Fruit fly (Drosophila melanogaster) whole organism, prepupa: Measurements from ENCODE around the gene vnc.

Experiments used
- Blimp-1 ChIP-seq: fragments of 200-800 bp; sonication (Bioruptor generic); optimal IDR thresholded peaks from 3 replicates; lab custom pipeline; 2017; ENCODE audit warnings: missing biosample characterization, missing genetic modification characterization, mild to moderate bottlenecking, moderate library complexity, missing genetic modification reagents
- CG11762 ChIP-seq: fragments of 200-800 bp; sonication (Bioruptor generic); optimal IDR thresholded peaks from 3 replicates; lab custom pipeline; 2016; ENCODE audit warnings: missing biosample characterization, missing genetic modification characterization; ENCODE audit not compliant: insufficient read depth
- CG11902 ChIP-seq: fragments of 200-800 bp; sonication (Bioruptor generic); optimal IDR thresholded peaks from 3 replicates; lab custom pipeline; 2016; ENCODE audit warnings: missing biosample characterization, missing genetic modification characterization
- CG15336 ChIP-seq: fragments of 200-800 bp; sonication (Bioruptor generic); IDR thresholded peaks from 2 replicates; pipeline ENCODE4 v1.3.6; 2022; ENCODE audit warnings: missing biosample characterization, missing genetic modification characterization
- CG6808 ChIP-seq: fragments of 200-800 bp; sonication (Bioruptor generic); optimal IDR thresholded peaks from 3 replicates; lab custom pipeline; 2017; ENCODE audit warnings: missing biosample characterization, missing genetic modification characterization, mild to moderate bottlenecking, moderate library complexity, missing genetic modification reagents
- Eip75B ChIP-seq: fragments of 200-800 bp; sonication (Bioruptor generic); optimal IDR thresholded peaks from 3 replicates; lab custom pipeline; 2016; ENCODE audit warnings: missing biosample characterization, missing genetic modification characterization
- Gug ChIP-seq: fragments of 200-800 bp; sonication (Bioruptor generic); IDR thresholded peaks from 2 replicates; pipeline ENCODE4 v1.3.6; 2022; ENCODE audit warnings: missing biosample characterization, missing genetic modification characterization
- Sox14 ChIP-seq: fragments of 200-800 bp; sonication (Bioruptor generic); optimal IDR thresholded peaks from 3 replicates; lab custom pipeline; 2016; ENCODE audit warnings: missing biosample characterization, missing genetic modification characterization
- eg ChIP-seq: fragments of 200-800 bp; sonication (Bioruptor generic); IDR thresholded peaks from 3 replicates; pipeline ENCODE4 v1.3.6; 2022; ENCODE audit warnings: missing biosample characterization, missing genetic modification characterization
- spab ChIP-seq: fragments of 200-800 bp; sonication (Bioruptor generic); optimal IDR thresholded peaks from 2 replicates; lab custom pipeline; 2017; ENCODE audit warnings: missing biosample characterization, mild to moderate bottlenecking, missing genetic modification characterization, missing genetic modification reagents
- svp ChIP-seq: fragments of 200-800 bp; sonication (Bioruptor generic); peaks from one replicate; lab custom pipeline; 2016; ENCODE audit warnings: missing biosample characterization, missing genetic modification characterization

The vnc gene

DNA sequence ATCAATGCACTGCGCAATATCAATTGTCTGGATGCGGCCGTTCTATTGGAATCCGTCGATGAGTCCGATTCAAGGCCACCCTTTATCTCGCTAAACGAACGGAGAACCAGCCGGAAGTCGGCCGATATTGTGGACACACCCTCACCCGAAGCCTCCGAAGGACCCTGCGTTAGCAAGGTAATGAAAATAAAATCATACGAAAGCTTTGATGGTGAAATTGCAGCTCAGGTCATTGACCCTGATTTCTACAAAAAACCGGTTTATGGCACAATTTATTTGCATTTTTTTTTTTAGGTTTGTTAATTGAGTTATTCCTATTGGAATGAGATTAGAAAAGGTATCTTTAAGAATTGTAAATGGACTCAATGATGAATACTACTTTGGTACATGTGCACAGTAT lies 3.0 kb upstream of the vnc start:
- TF ChIP-seq CG15336 (GFP tag; lab: Robert Waterston, UW) (no peak), CG11762 (GFP tag; lab: Kevin White, UChicago) (no peak), Blimp-1 (GFP tag; lab: Kevin White, UChicago) (no peak), spab (no peak), Gug (GFP tag; lab: Robert Waterston, UW) (no peak), CG11902 (no peak), Sox14 (no peak), CG6808 (GFP tag; lab: Kevin White, UChicago) (no peak), eg (GFP tag; lab: Robert Waterston, UW) (no peak)

DNA sequence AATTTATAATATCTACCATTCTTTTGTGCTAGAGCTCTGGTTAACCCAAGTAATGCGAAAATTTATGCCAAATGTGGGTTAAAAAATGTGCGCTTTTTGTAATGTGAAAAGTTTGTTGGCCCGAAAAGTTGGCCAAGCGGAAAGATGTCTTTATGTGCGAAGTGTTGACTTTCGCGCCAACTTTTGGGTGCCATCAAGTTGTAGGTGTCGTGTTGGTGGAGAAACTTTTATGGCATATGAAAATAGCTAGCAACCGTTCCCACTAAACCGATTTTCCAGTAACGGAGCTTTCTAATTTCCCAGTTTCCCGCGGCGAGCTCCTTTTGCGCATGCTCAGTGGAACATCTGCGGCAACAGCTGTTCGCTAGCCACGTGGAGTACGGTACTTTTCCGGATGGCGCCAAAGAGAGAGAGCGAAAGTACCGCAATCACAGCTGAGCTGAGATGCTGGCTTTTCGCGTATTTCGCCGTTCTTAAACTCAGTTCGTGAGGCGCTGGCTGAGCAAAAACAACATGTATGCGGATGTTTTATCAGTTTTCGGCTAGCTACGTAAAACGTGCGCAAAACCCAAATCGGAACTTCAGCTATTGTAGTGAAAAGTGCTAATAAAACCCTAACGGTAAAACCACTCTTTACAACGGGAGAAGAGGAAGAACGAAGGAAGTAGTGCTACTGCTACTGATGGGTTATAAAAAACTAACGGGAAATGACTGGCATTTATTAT lies 2.2 kb downstream of the vnc start, which contains the start of gene dpr6:
dpr6 (plus strand) TSS at position 480 of the 725 bp plus-strand sequence.
- TF ChIP-seq Eip75B (GFP tag; lab: Kevin White, UChicago) (no peak), svp (peak; percentile 7)
